Worm (Caenorhabditis elegans) whole organism, midembryonic: ENCODE data around the gene cdgs-1.

Source experiments
- T22C8.4 ChIP-seq: fragments of 200-800 bp; sonication (Bioruptor generic); IDR thresholded peaks from 2 replicates; pipeline ENCODE4 v1.3.6; 2022; ENCODE audit warnings: missing genetic modification characterization, missing compliant biosample characterization
- ztf-29 ChIP-seq: fragments of 200-800 bp; sonication (Bioruptor generic); IDR thresholded peaks from 2 replicates; pipeline ENCODE4 v1.3.6; 2022; ENCODE audit warnings: missing genetic modification reagents, missing genetic modification characterization, missing compliant biosample characterization

DNA sequence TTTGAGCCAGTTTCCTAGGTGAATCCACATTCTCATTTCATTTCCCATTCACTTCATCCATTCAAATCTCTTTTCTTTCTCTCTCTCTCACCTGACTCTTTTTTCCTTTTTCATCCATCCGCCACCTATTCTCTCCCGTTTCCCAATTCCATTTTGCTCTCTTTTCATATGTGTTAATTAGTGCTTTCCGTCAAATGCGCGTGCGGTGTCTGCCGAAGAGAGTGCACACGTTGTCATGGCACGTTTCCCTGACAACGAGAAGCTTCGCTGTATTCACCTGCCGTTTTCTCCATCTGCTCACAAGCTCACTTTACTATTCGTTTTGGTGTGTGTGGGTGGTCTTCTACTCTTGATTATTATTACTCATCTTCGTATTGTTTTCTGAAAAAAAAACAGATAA, 24.4 kb upstream of the cdgs-1 start:
- TF ChIP-seq ztf-29 (GFP tag; lab: Robert Waterston, UW) (no peak), T22C8.4 (GFP tag; lab: Robert Waterston, UW) (no peak)
